Worm (Caenorhabditis elegans): ENCODE data around the gene srh-281.

- TF ChIP-seq lin-15B (tag; optimal IDR thresholded peaks at IDR 0.05), result no peak
- no peak for TF ChIP-seq nhr-28 (tag; optimal IDR thresholded peaks at IDR 0.05)
- TF ChIP-seq skn-1 (tag; optimal IDR thresholded peaks at IDR 0.05), result no peak
- no peak for TF ChIP-seq unc-39 (tag; optimal IDR thresholded peaks at IDR 0.05)
- no peak for TF ChIP-seq ztf-4 (tag; optimal IDR thresholded peaks at IDR 0.05)
- no peak for TF ChIP-seq nhr-25 (tag; optimal IDR thresholded peaks at IDR 0.05)
Observed at ce11 chrV:16195379-16195778, 4.8 kb downstream of the srh-281 start, which contains the start of gene rabr-3.

All from whole organism, L3 larva.